Worm (Caenorhabditis elegans) whole organism, late embryonic: ENCODE measurements around the gene T05H10.1.

Source experiments
- C38D4.7 ChIP-seq: fragments of 200-800 bp; sonication (Bioruptor generic); optimal IDR thresholded peaks from 2 replicates; lab custom pipeline; 2018; ENCODE audit warnings: mild to moderate bottlenecking, missing genetic modification characterization, moderate library complexity, missing compliant biosample characterization
- K02D7.2 ChIP-seq: sonication (generic microtip); optimal IDR thresholded peaks from 2 replicates; lab custom pipeline; 2017; ENCODE audit warnings: mild to moderate bottlenecking, missing genetic modification characterization, missing compliant biosample characterization
- T23F11.4 ChIP-seq: fragments of 200-800 bp; sonication (Bioruptor generic); optimal IDR thresholded peaks from 2 replicates; lab custom pipeline; 2018; ENCODE audit warnings: mild to moderate bottlenecking, missing genetic modification characterization, missing compliant biosample characterization
- ama-1 ChIP-seq: fragments of 150-350 bp; optimal IDR thresholded peaks from 2 replicates; lab custom pipeline; 2014
- ceh-22 ChIP-seq: sonication (generic microtip); optimal IDR thresholded peaks from 2 replicates; lab custom pipeline; 2017; ENCODE audit warnings: missing biosample characterization, missing genetic modification characterization
- ceh-24 ChIP-seq: sonication (generic microtip); optimal IDR thresholded peaks from 2 replicates; lab custom pipeline; 2016; ENCODE audit warnings: mild to moderate bottlenecking, missing genetic modification characterization, missing compliant biosample characterization
- ceh-31 ChIP-seq: sonication (generic microtip); optimal IDR thresholded peaks from 2 replicates; lab custom pipeline; 2016; ENCODE audit warnings: missing genetic modification characterization, missing compliant biosample characterization
- ceh-45 ChIP-seq: fragments of 200-800 bp; sonication (Bioruptor generic); IDR thresholded peaks from 2 replicates; pipeline ENCODE4 v1.3.6; 2022; ENCODE audit warnings: missing genetic modification reagents, missing genetic modification characterization, missing compliant biosample characterization
- ceh-48 ChIP-seq: sonication (generic microtip); optimal IDR thresholded peaks from 2 replicates; lab custom pipeline; 2016; ENCODE audit warnings: missing genetic modification characterization, inconsistent platforms, missing compliant biosample characterization
- ceh-6 ChIP-seq: fragments of 200-800 bp; sonication (Bioruptor generic); optimal IDR thresholded peaks from 2 replicates; lab custom pipeline; 2018; ENCODE audit warnings: mild to moderate bottlenecking, missing genetic modification characterization, missing compliant biosample characterization
- dmd-4 ChIP-seq: sonication (generic microtip); optimal IDR thresholded peaks from 2 replicates; lab custom pipeline; 2016; ENCODE audit warnings: borderline replicate concordance, missing genetic modification characterization, missing compliant biosample characterization
- dve-1 ChIP-seq: sonication (generic microtip); optimal IDR thresholded peaks from 2 replicates; lab custom pipeline; 2017; ENCODE audit warnings: antibody characterized with exemption, mild to moderate bottlenecking, missing genetic modification characterization, missing compliant biosample characterization
- elt-2 ChIP-seq: sonication (generic microtip); optimal IDR thresholded peaks from 2 replicates; lab custom pipeline; 2016; ENCODE audit warnings: missing genetic modification reagents, missing genetic modification characterization, missing compliant biosample characterization
- ets-4 ChIP-seq: sonication (generic microtip); optimal IDR thresholded peaks from 2 replicates; lab custom pipeline; 2016; ENCODE audit warnings: missing genetic modification characterization, missing compliant biosample characterization
- hlh-30 ChIP-seq: sonication (generic microtip); optimal IDR thresholded peaks from 2 replicates; lab custom pipeline; 2017; ENCODE audit warnings: antibody characterized with exemption, missing genetic modification characterization, missing compliant biosample characterization; ENCODE audit not compliant: insufficient read depth
- lim-6 ChIP-seq: sonication (generic microtip); optimal IDR thresholded peaks from 2 replicates; lab custom pipeline; 2016; ENCODE audit warnings: missing genetic modification characterization, missing compliant biosample characterization
- madf-2 ChIP-seq: sonication (generic microtip); optimal IDR thresholded peaks from 2 replicates; lab custom pipeline; 2017; ENCODE audit warnings: missing genetic modification characterization, missing compliant biosample characterization
- nhr-11 ChIP-seq: fragments of 150-350 bp; optimal IDR thresholded peaks from 2 replicates; lab custom pipeline; 2014; ENCODE audit warnings: missing biosample characterization, missing genetic modification characterization
- npax-4 ChIP-seq: sonication (generic microtip); optimal IDR thresholded peaks from 2 replicates; lab custom pipeline; 2016; ENCODE audit warnings: missing genetic modification characterization, missing compliant biosample characterization
- odd-2 ChIP-seq: sonication (generic microtip); optimal IDR thresholded peaks from 2 replicates; lab custom pipeline; 2017; ENCODE audit warnings: antibody characterized with exemption, mild to moderate bottlenecking, missing genetic modification characterization, missing compliant biosample characterization
- pag-3 ChIP-seq: sonication (generic microtip); optimal IDR thresholded peaks from 2 replicates; lab custom pipeline; 2016; ENCODE audit warnings: missing compliant biosample characterization, missing genetic modification characterization, borderline replicate concordance
- pha-2 ChIP-seq: sonication (generic microtip); optimal IDR thresholded peaks from 2 replicates; lab custom pipeline; 2017; ENCODE audit warnings: mild to moderate bottlenecking, missing genetic modification characterization, missing compliant biosample characterization
- pha-4 ChIP-seq: fragments of 150-350 bp; optimal IDR thresholded peaks from 2 replicates; lab custom pipeline; 2018; ENCODE audit warnings: missing biosample characterization, missing genetic modification reagents, missing genetic modification characterization
- pros-1 ChIP-seq: fragments of 150-350 bp; optimal IDR thresholded peaks from 2 replicates; lab custom pipeline; 2014; ENCODE audit warnings: missing biosample characterization, missing genetic modification reagents, missing genetic modification characterization
- ref-2 ChIP-seq: sonication (generic microtip); optimal IDR thresholded peaks from 2 replicates; lab custom pipeline; 2016; ENCODE audit warnings: missing genetic modification characterization, missing compliant biosample characterization
- sdc-2 ChIP-seq: sonication (generic microtip); optimal IDR thresholded peaks from 2 replicates; lab custom pipeline; 2016; ENCODE audit warnings: missing genotype, missing genetic modification characterization, missing compliant biosample characterization
- sox-2 ChIP-seq: fragments of 200-800 bp; sonication (Bioruptor generic); IDR thresholded peaks from 2 replicates; pipeline ENCODE4 v1.3.6; 2022; ENCODE audit warnings: missing genetic modification reagents, missing genetic modification characterization, missing compliant biosample characterization
- syd-9 ChIP-seq: sonication (generic microtip); optimal IDR thresholded peaks from 2 replicates; lab custom pipeline; 2016; ENCODE audit warnings: mild to moderate bottlenecking, missing genetic modification characterization, moderate library complexity, missing compliant biosample characterization
- tbx-2 ChIP-seq: sonication (generic microtip); optimal IDR thresholded peaks from 2 replicates; lab custom pipeline; 2016; ENCODE audit warnings: missing genetic modification characterization, missing compliant biosample characterization
- tbx-7 ChIP-seq: sonication (generic microtip); optimal IDR thresholded peaks from 2 replicates; lab custom pipeline; 2016; ENCODE audit warnings: missing genotype, missing genetic modification characterization, missing compliant biosample characterization
- unc-86 ChIP-seq: sonication (generic microtip); optimal IDR thresholded peaks from 2 replicates; lab custom pipeline; 2016; ENCODE audit warnings: missing genetic modification characterization, missing compliant biosample characterization
- ztf-16 ChIP-seq: sonication (generic microtip); optimal IDR thresholded peaks from 2 replicates; lab custom pipeline; 2017; ENCODE audit warnings: missing genetic modification characterization, missing compliant biosample characterization

The T05H10.1 gene

ce11 chrII:8028246-8028694 lies 14.1 kb upstream of the T05H10.1 start (continued):
- TF ChIP-seq pha-2 (tag; lab: Kevin White, UChicago): no peak
- 0 out of 2 replicates have a peak, but pooled peaks have one; percentile 23 for TF ChIP-seq ceh-45 (GFP tag; lab: Robert Waterston, UW)
- peak; percentile 14 for TF ChIP-seq npax-4 (tag; lab: Kevin White, UChicago)
- TF ChIP-seq tbx-2 (tag; lab: Kevin White, UChicago): peak; percentile 93

ce11 chrII:8028730-8029129 lies 13.7 kb upstream of the T05H10.1 start:
- no peak for TF ChIP-seq dmd-4 (tag; lab: Kevin White, UChicago)
- TF ChIP-seq ceh-6 (GFP tag; lab: Kevin White, UChicago): no peak
- TF ChIP-seq hlh-30 (tag; lab: Kevin White, UChicago): no peak
- no peak for TF ChIP-seq pros-1 (tag; lab: Kevin White, UChicago)
- no peak for TF ChIP-seq elt-2
- TF ChIP-seq ets-4 (tag; lab: Kevin White, UChicago): no peak
- no peak for TF ChIP-seq dve-1 (tag; lab: Kevin White, UChicago)
- TF ChIP-seq madf-2: no peak
- no peak for TF ChIP-seq ceh-22
- TF ChIP-seq K02D7.2 (tag; lab: Kevin White, UChicago): no peak
- no peak for TF ChIP-seq nhr-11 (tag; lab: Kevin White, UChicago)
- no peak for TF ChIP-seq sox-2 (GFP tag; lab: Robert Waterston, UW)
- TF ChIP-seq pha-2 (tag; lab: Kevin White, UChicago): no peak
- no peak for TF ChIP-seq lim-6 (tag; lab: Kevin White, UChicago)
- no peak for TF ChIP-seq ceh-24 (tag; lab: Kevin White, UChicago)
- TF ChIP-seq ceh-31 (tag; lab: Kevin White, UChicago): no peak

ce11 chrII:8032657-8033056 lies 9.7 kb upstream of the T05H10.1 start, which contains the start of gene nrf-6:
nrf-6 (minus strand) TSS chrII:8032708.
- peak; percentile 80 for TF ChIP-seq elt-2
- no peak for TF ChIP-seq sdc-2 (tag; lab: Kevin White, UChicago)

ce11 chrII:8034008-8034407 lies 8.4 kb upstream of the T05H10.1 start:
- no peak for TF ChIP-seq K02D7.2 (tag; lab: Kevin White, UChicago)
- no peak for TF ChIP-seq ama-1 (lab: Kevin White, UChicago)
- no peak for TF ChIP-seq odd-2
- no peak for TF ChIP-seq tbx-7 (tag; lab: Kevin White, UChicago)
- no peak for TF ChIP-seq ztf-16
- no peak for TF ChIP-seq C38D4.7 (GFP tag; lab: Kevin White, UChicago)
- no peak for TF ChIP-seq hlh-30 (tag; lab: Kevin White, UChicago)

- TF ChIP-seq hlh-30 (tag; lab: Kevin White, UChicago) (no peak), syd-9 (no peak), unc-86 (no peak), ceh-48 (tag; lab: Kevin White, UChicago) (no peak), elt-2 (no peak), pha-4 (tag; lab: Kevin White, UChicago) (no peak)
- TF ChIP-seq, all 69 proteins: peak for 0
These were observed 7.8 kb upstream of the T05H10.1 start for ce11 chrII:8034617-8035016.

ce11 chrII:8035667-8036066 lies 6.7 kb upstream of the T05H10.1 start, which contains the start of gene sap-49:
sap-49 (minus strand) TSS chrII:8035767.
- TF ChIP-seq syd-9: no peak
- no peak for TF ChIP-seq pag-3
- no peak for TF ChIP-seq hlh-30 (tag; lab: Kevin White, UChicago)
- TF ChIP-seq elt-2: no peak
- no peak for TF ChIP-seq ref-2 (tag; lab: Kevin White, UChicago)
- no peak for TF ChIP-seq T23F11.4
- TF ChIP-seq, all 69 proteins: peak for 0
